Fruit fly (Drosophila melanogaster): Measurements from ENCODE around the gene CG43783.

The CG43783 gene

dm6 chr3L:8924999-8925398, 29.1 kb downstream of the CG43783 start:
- no peak for TF ChIP-seq lmd (GFP tag; IDR thresholded peaks at IDR 0.05)
- TF ChIP-seq CG10979 (tag; optimal IDR thresholded peaks at IDR 0.05): no peak
- TF ChIP-seq CG4360 (GFP tag; IDR thresholded peaks at IDR 0.05): peak; percentile 15; the same call in 1 of the 2 replicates
- no peak for TF ChIP-seq Spps (tag; optimal IDR thresholded peaks at IDR 0.05)
- TF ChIP-seq CG4707 (GFP tag; optimal IDR thresholded peaks at IDR 0.05): no peak
- TF ChIP-seq CG2116 (GFP tag; optimal IDR thresholded peaks at IDR 0.05): no peak
- no peak for TF ChIP-seq CG17359 (tag; optimal IDR thresholded peaks at IDR 0.05)
- TF ChIP-seq CG30020 (tag; optimal IDR thresholded peaks at IDR 0.05): no peak
- TF ChIP-seq H15 (GFP tag; IDR thresholded peaks at IDR 0.05): no peak
- no peak for TF ChIP-seq Oaz (GFP tag; IDR thresholded peaks at IDR 0.05)
- no peak for TF ChIP-seq wdn (GFP tag; IDR thresholded peaks at IDR 0.05)
- TF ChIP-seq luna (GFP tag; optimal IDR thresholded peaks at IDR 0.05): no peak
- TF ChIP-seq Mad (GFP tag; optimal IDR thresholded peaks at IDR 0.05): no peak
- 0 out of 3 replicates have a peak, but pooled peaks have one; percentile 40 for TF ChIP-seq otp (GFP tag; IDR thresholded peaks at IDR 0.05)
- TF ChIP-seq Med (GFP tag): peak; percentile 23
- no peak for TF ChIP-seq kay (GFP tag; optimal IDR thresholded peaks at IDR 0.05)
- no peak for TF ChIP-seq jumu (GFP tag; optimal IDR thresholded peaks at IDR 0.05)
- no peak for TF ChIP-seq shn (GFP tag; optimal IDR thresholded peaks at IDR 0.05)
- TF ChIP-seq C15 (GFP tag; IDR thresholded peaks at IDR 0.05): no peak
- TF ChIP-seq CG9609 (GFP tag; optimal IDR thresholded peaks at IDR 0.05): no peak
- TF ChIP-seq CG14965 (GFP tag; optimal IDR thresholded peaks at IDR 0.05; ENCODE audit: borderline replicate concordance): no peak
- TF ChIP-seq wor (GFP tag; IDR thresholded peaks at IDR 0.05): no peak
- TF ChIP-seq CG7786 (GFP tag; optimal IDR thresholded peaks at IDR 0.05): no peak
- no peak for TF ChIP-seq rib (GFP tag; IDR thresholded peaks at IDR 0.05)
- TF ChIP-seq CG3065 (GFP tag; optimal IDR thresholded peaks at IDR 0.05): no peak
- TF ChIP-seq Blimp-1 (GFP tag; optimal IDR thresholded peaks at IDR 0.05): peak; percentile 90
- TF ChIP-seq salm (tag; optimal IDR thresholded peaks at IDR 0.05): no peak
- TF ChIP-seq CG6813 (GFP tag; optimal IDR thresholded peaks at IDR 0.05): no peak
- peak; percentile 9 for TF ChIP-seq CG14710 (tag; optimal IDR thresholded peaks at IDR 0.05)
- TF ChIP-seq YL-1 (GFP tag; optimal IDR thresholded peaks at IDR 0.05): no peak
- no peak for TF ChIP-seq gem (tag; optimal IDR thresholded peaks at IDR 0.05)
- no peak for TF ChIP-seq CG18011 (GFP tag; optimal IDR thresholded peaks at IDR 0.05)
- TF ChIP-seq GATAe (GFP tag; conservative IDR thresholded peaks at IDR 0.05): no peak
- no peak for TF ChIP-seq CG17385 (GFP tag; optimal IDR thresholded peaks at IDR 0.05)
- TF ChIP-seq ham (GFP tag; IDR thresholded peaks at IDR 0.05): no peak
- TF ChIP-seq cg (GFP tag; optimal IDR thresholded peaks at IDR 0.05): peak; percentile 46
- TF ChIP-seq kni (GFP tag; optimal IDR thresholded peaks at IDR 0.05): peak; percentile 30
- TF ChIP-seq HLH54F (GFP tag; optimal IDR thresholded peaks at IDR 0.05): no peak
- no peak for TF ChIP-seq slou (GFP tag; optimal IDR thresholded peaks at IDR 0.05)
- TF ChIP-seq Hey (tag; optimal IDR thresholded peaks at IDR 0.05): no peak
- TF ChIP-seq pros (GFP tag; optimal IDR thresholded peaks at IDR 0.05): peak; percentile 9
- TF ChIP-seq chn (GFP tag; optimal IDR thresholded peaks at IDR 0.05): no peak
- no peak for TF ChIP-seq onecut (GFP tag; IDR thresholded peaks at IDR 0.05)
- TF ChIP-seq CG13287 (GFP tag; IDR thresholded peaks at IDR 0.05; ENCODE audit: partially characterized antibody): no peak
- no peak for TF ChIP-seq Fer1 (GFP tag; optimal IDR thresholded peaks at IDR 0.05)
- no peak for TF ChIP-seq Hr78 (GFP tag; optimal IDR thresholded peaks at IDR 0.05)
- no peak for TF ChIP-seq Elba2 (GFP tag; optimal IDR thresholded peaks at IDR 0.05)
- TF ChIP-seq CTCF (GFP tag; optimal IDR thresholded peaks at IDR 0.05): no peak
- TF ChIP-seq ind (GFP tag; optimal IDR thresholded peaks at IDR 0.05): no peak
- TF ChIP-seq maf-S (GFP tag; optimal IDR thresholded peaks at IDR 0.05): no peak
- TF ChIP-seq tap (tag; optimal IDR thresholded peaks at IDR 0.05): peak; percentile 4
- 0 out of 3 replicates have a peak, but pooled peaks have one; percentile 18 for TF ChIP-seq z (GFP tag; IDR thresholded peaks at IDR 0.05)

All from whole organism, embryonic.